Worm (Caenorhabditis elegans) whole organism, midembryonic: ENCODE results near the gene cct-4.

Source experiments
- cog-1 ChIP-seq: sonication (generic microtip); optimal IDR thresholded peaks from 2 replicates; lab custom pipeline; 2016; ENCODE audit warnings: missing genetic modification characterization, missing compliant biosample characterization
- flt-1 ChIP-seq: fragments of 200-800 bp; sonication (Bioruptor generic); IDR thresholded peaks from 2 replicates; pipeline ENCODE4 v1.3.6; 2022; ENCODE audit warnings: missing genetic modification characterization, missing compliant biosample characterization
- klf-2 ChIP-seq: fragments of 200-800 bp; sonication (Bioruptor generic); conservative IDR thresholded peaks from 2 replicates; pipeline ENCODE4 v1.3.6; 2022; ENCODE audit warnings: missing genetic modification reagents, missing genetic modification characterization, missing compliant biosample characterization
- med-1 ChIP-seq: sonication (generic microtip); optimal IDR thresholded peaks from 2 replicates; lab custom pipeline; 2017; ENCODE audit warnings: missing genetic modification characterization, mild to moderate bottlenecking, missing compliant biosample characterization, antibody characterized with exemption, missing genetic modification reagents; ENCODE audit not compliant: insufficient read depth
- tab-1 ChIP-seq: fragments of 200-800 bp; sonication (Bioruptor generic); IDR thresholded peaks from 2 replicates; pipeline ENCODE4 v1.3.6; 2022; ENCODE audit warnings: missing genetic modification characterization, missing compliant biosample characterization

- TF ChIP-seq tab-1 (no peak), med-1 (GFP tag; lab: Kevin White, UChicago) (no peak), flt-1 (GFP tag; lab: Robert Waterston, UW) (no peak), klf-2 (no peak), cog-1 (tag; lab: Kevin White, UChicago) (no peak)
Measured at ce11 chrII:8267679-8268078, 15.8 kb upstream of the cct-4 start.
